Fruit fly (Drosophila melanogaster) whole organism, wandering third instar larva: Measurements from ENCODE around the gene sesB.

Source experiments
- Abd-B ChIP-seq: fragments of >200 bp; optimal IDR thresholded peaks from 2 replicates; lab custom pipeline; 2017; ENCODE audit warnings: missing biosample characterization, missing genetic modification characterization
- CG32264 ChIP-seq: fragments of 200-800 bp; sonication (Bioruptor generic); optimal IDR thresholded peaks from 2 replicates; lab custom pipeline; 2016; ENCODE audit warnings: missing biosample characterization, missing genetic modification characterization
- CG9705 ChIP-seq: fragments of 200-800 bp; sonication (Bioruptor generic); optimal IDR thresholded peaks from 2 replicates; lab custom pipeline; 2018; ENCODE audit warnings: missing biosample characterization, mild to moderate bottlenecking, missing genetic modification characterization
- CrebA ChIP-seq: fragments of 200-800 bp; sonication (Bioruptor generic); optimal IDR thresholded peaks from 2 replicates; lab custom pipeline; 2016; ENCODE audit warnings: missing biosample characterization, mild to moderate bottlenecking, missing genetic modification characterization, borderline replicate concordance
- Dfd ChIP-seq: fragments of >200 bp; optimal IDR thresholded peaks from 2 replicates; lab custom pipeline; 2017; ENCODE audit warnings: missing biosample characterization, missing genetic modification characterization
- Dif ChIP-seq: fragments of 200-275, 200-300 bp; sonication (Bioruptor generic); optimal IDR thresholded peaks from 2 replicates; lab custom pipeline; 2018; ENCODE audit warnings: missing biosample characterization, missing genetic modification characterization; ENCODE audit not compliant: partially characterized antibody
- GATAd ChIP-seq: sonication (Bioruptor generic); optimal IDR thresholded peaks from 2 replicates; lab custom pipeline; 2016; ENCODE audit warnings: missing biosample characterization, missing genetic modification characterization
- HLH106 ChIP-seq: fragments of 200-800 bp; optimal IDR thresholded peaks from 3 replicates; lab custom pipeline; 2019; ENCODE audit warnings: missing biosample characterization, mild to moderate bottlenecking, missing genetic modification characterization, moderate library complexity
- Hnf4 ChIP-seq: fragments of 200-800 bp; sonication (Bioruptor generic); optimal IDR thresholded peaks from 2 replicates; lab custom pipeline; 2016; ENCODE audit warnings: missing biosample characterization, mild to moderate bottlenecking, missing genetic modification characterization
- Hr83 ChIP-seq: fragments of 200-300 bp; sonication (Bioruptor generic); optimal IDR thresholded peaks from 2 replicates; lab custom pipeline; 2016; ENCODE audit warnings: missing biosample characterization, mild to moderate bottlenecking, missing genetic modification characterization, moderate library complexity; ENCODE audit not compliant: poor library complexity, severe bottlenecking
- Jra ChIP-seq: sonication (Bioruptor generic); optimal IDR thresholded peaks from 2 replicates; lab custom pipeline; 2016; ENCODE audit warnings: missing biosample characterization, missing genetic modification characterization
- Mio ChIP-seq: sonication (Bioruptor generic); optimal IDR thresholded peaks from 2 replicates; lab custom pipeline; 2016; ENCODE audit warnings: missing biosample characterization, missing genetic modification characterization
- Myc ChIP-seq: fragments of >200 bp; optimal IDR thresholded peaks from 2 replicates; lab custom pipeline; 2017
- N ChIP-seq: fragments of >200 bp; optimal IDR thresholded peaks from 2 replicates; lab custom pipeline; 2018; ENCODE audit warnings: missing biosample characterization, missing external identifiers, missing genetic modification characterization
- Rel ChIP-seq, 2 experiments: fragments of 200-800 bp; sonication (Bioruptor generic) in 1 of 2; optimal IDR thresholded peaks; 2 replicates in 1 of 2; 3 replicates in 1 of 2; lab custom pipeline; 2016 to 2019; ENCODE audit warnings: mild to moderate bottlenecking in 2 of 2, missing biosample characterization in 2 of 2, missing genetic modification characterization in 2 of 2, moderate library complexity in 1 of 2
- Sp1 ChIP-seq: fragments of 200-800 bp; sonication (Bioruptor generic); optimal IDR thresholded peaks from 3 replicates; lab custom pipeline; 2019; ENCODE audit warnings: missing biosample characterization, mild to moderate bottlenecking, missing genetic modification characterization, moderate library complexity
- br ChIP-seq: fragments of 200-800 bp; sonication (Bioruptor generic); optimal IDR thresholded peaks from 2 replicates; lab custom pipeline; 2016; ENCODE audit warnings: missing biosample characterization, missing genetic modification characterization
- brk ChIP-seq: fragments of 200-800 bp; sonication (Bioruptor generic); optimal IDR thresholded peaks from 2 replicates; lab custom pipeline; 2016; ENCODE audit warnings: missing biosample characterization, mild to moderate bottlenecking, missing genetic modification characterization
- dl ChIP-seq, 2 experiments: fragments of 175-275, 200-275 bp in 1 of 2; fragments of 200-275 bp in 1 of 2; sonication (Bioruptor generic); optimal IDR thresholded peaks; lab custom pipeline; 2018; ENCODE audit warnings: mild to moderate bottlenecking in 2 of 2, missing biosample characterization in 2 of 2, missing genetic modification characterization in 2 of 2, moderate library complexity in 2 of 2; ENCODE audit not compliant: partially characterized antibody in 2 of 2, insufficient read depth in 1 of 2
- dsf ChIP-seq: sonication (Bioruptor generic); optimal IDR thresholded peaks from 2 replicates; lab custom pipeline; 2016; ENCODE audit warnings: missing biosample characterization, missing genetic modification characterization, borderline replicate concordance
- ey ChIP-seq: fragments of 200-800 bp; sonication (Bioruptor generic); optimal IDR thresholded peaks from 2 replicates; lab custom pipeline; 2016; ENCODE audit warnings: missing biosample characterization, missing genetic modification characterization
- fru ChIP-seq: fragments of 200-800 bp; sonication (Bioruptor generic); optimal IDR thresholded peaks from 3 replicates; lab custom pipeline; 2016; ENCODE audit warnings: missing biosample characterization, mild to moderate bottlenecking, missing genetic modification characterization
- h ChIP-seq: fragments of 200-800 bp; sonication (Bioruptor generic); optimal IDR thresholded peaks from 3 replicates; lab custom pipeline; 2016; ENCODE audit warnings: missing biosample characterization, mild to moderate bottlenecking, missing genetic modification characterization
- jim ChIP-seq: fragments of 175-275, 200-325 bp; sonication (Bioruptor generic); optimal IDR thresholded peaks from 2 replicates; lab custom pipeline; 2016; ENCODE audit warnings: missing biosample characterization, mild to moderate bottlenecking, missing genetic modification characterization
- lola ChIP-seq: fragments of >200 bp; optimal IDR thresholded peaks from 2 replicates; lab custom pipeline; 2017; ENCODE audit warnings: missing biosample characterization, missing genetic modification characterization
- pan ChIP-seq: fragments of >200 bp; optimal IDR thresholded peaks from 2 replicates; lab custom pipeline; 2017
- psq ChIP-seq: fragments of 200-800 bp; sonication (Bioruptor generic); optimal IDR thresholded peaks from 3 replicates; lab custom pipeline; 2017; ENCODE audit warnings: missing biosample characterization, mild to moderate bottlenecking, missing genetic modification characterization, moderate library complexity
- rgr ChIP-seq: fragments of 200-800 bp; sonication (Bioruptor generic); optimal IDR thresholded peaks from 3 replicates; lab custom pipeline; 2016; ENCODE audit warnings: missing biosample characterization, mild to moderate bottlenecking, missing genetic modification characterization
- sage ChIP-seq: fragments of 200-800 bp; sonication (Bioruptor generic); optimal IDR thresholded peaks from 2 replicates; lab custom pipeline; 2016; ENCODE audit warnings: missing biosample characterization, mild to moderate bottlenecking, missing genetic modification characterization
- woc ChIP-seq: sonication (Bioruptor generic); optimal IDR thresholded peaks from 2 replicates; lab custom pipeline; 2016; ENCODE audit warnings: missing biosample characterization, mild to moderate bottlenecking, missing genetic modification characterization

Gene sesB

dm6 chrX:10762959-10763883 lies 23.5 kb downstream of the sesB start:
- TF ChIP-seq psq (GFP tag; lab: Kevin White, UChicago) (peak; percentile 98), HLH106 (tag; lab: Kevin White, UChicago) (peak; percentile 43), h (GFP tag; lab: Kevin White, UChicago) (peak; percentile 25), br (GFP tag; lab: Kevin White, UChicago) (peak; percentile 28), fru (GFP tag; lab: Kevin White, UChicago) (peak; percentile 20), Hr83 (peak; percentile 52), woc (peak; percentile 3), GATAd (GFP tag; lab: Kevin White, UChicago) (no peak), dl (GFP tag; optimal IDR thresholded peaks at IDR 0.05; lab: Kevin White, UChicago; ENCODE audit: insufficient read depth in 1 of 2, partially characterized antibody in 2 of 2) (peak in 1 of 2 experiments; percentile 29), Rel (GFP tag; optimal IDR thresholded peaks at IDR 0.05; lab: Kevin White, UChicago) (no peak), Rel (tag; optimal IDR thresholded peaks at IDR 0.05; lab: Kevin White, UChicago) (peak; percentile 53), jim (GFP tag; lab: Kevin White, UChicago) (peak; percentile 44), Sp1 (GFP tag; lab: Kevin White, UChicago) (peak; percentile 17), CG9705 (GFP tag; lab: Kevin White, UChicago) (no peak), Dif (no peak)

- no peak for TF ChIP-seq pan (lab: Kevin White, UChicago)
- no peak for TF ChIP-seq HLH106 (tag; lab: Kevin White, UChicago)
- no peak for TF ChIP-seq brk (GFP tag; lab: Kevin White, UChicago)
- no peak for TF ChIP-seq CG9705 (GFP tag; lab: Kevin White, UChicago)
- TF ChIP-seq Jra (GFP tag; lab: Kevin White, UChicago) = no peak
- no peak for TF ChIP-seq Dfd (GFP tag; lab: Kevin White, UChicago)
- TF ChIP-seq psq (GFP tag; lab: Kevin White, UChicago) = no peak
- TF ChIP-seq N (GFP tag; lab: Kevin White, UChicago) = no peak
- TF ChIP-seq Abd-B (GFP tag; lab: Kevin White, UChicago) = no peak
- TF ChIP-seq dsf = no peak
- TF ChIP-seq Hnf4 (GFP tag; lab: Kevin White, UChicago) = no peak
- no peak for TF ChIP-seq rgr (GFP tag; lab: Kevin White, UChicago)
- TF ChIP-seq CrebA (GFP tag; lab: Kevin White, UChicago) = no peak
- TF ChIP-seq Myc (lab: Kevin White, UChicago) = no peak
- TF ChIP-seq Mio (GFP tag; lab: Kevin White, UChicago) = no peak
- no peak for TF ChIP-seq Sp1 (GFP tag; lab: Kevin White, UChicago)
Measured at dm6 chrX:10762569-10762958, 24.2 kb downstream of the sesB start.

DNA sequence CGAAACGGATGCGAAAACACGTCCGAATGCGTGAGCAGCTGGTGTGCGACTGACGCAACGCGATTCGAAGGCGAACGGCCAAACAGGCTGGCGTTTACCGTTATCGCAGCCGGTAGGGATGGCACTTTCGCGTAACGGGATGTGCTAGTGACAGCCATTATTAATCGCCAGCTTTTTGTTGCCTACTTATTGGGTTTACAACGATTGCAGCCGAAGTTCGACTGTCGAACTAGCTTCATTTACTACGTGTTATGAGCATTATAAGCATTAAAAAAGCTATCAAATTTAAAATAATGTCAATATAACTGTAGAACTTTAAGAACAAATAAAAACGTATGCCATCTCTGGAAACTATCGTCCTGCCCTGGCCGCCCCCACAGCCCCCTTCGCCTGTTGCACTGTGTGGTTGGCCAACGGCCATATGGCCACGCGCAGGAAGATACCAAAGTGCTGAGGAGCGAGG lies 29.1 kb downstream of the sesB start, which contains the start of gene Rph:
TSS of gene Rph (minus strand) at position 51 of the 463 bp plus-strand sequence.
- TF ChIP-seq HLH106 (tag; lab: Kevin White, UChicago) (no peak), Jra (GFP tag; lab: Kevin White, UChicago) (no peak), fru (GFP tag; lab: Kevin White, UChicago) (no peak)

DNA sequence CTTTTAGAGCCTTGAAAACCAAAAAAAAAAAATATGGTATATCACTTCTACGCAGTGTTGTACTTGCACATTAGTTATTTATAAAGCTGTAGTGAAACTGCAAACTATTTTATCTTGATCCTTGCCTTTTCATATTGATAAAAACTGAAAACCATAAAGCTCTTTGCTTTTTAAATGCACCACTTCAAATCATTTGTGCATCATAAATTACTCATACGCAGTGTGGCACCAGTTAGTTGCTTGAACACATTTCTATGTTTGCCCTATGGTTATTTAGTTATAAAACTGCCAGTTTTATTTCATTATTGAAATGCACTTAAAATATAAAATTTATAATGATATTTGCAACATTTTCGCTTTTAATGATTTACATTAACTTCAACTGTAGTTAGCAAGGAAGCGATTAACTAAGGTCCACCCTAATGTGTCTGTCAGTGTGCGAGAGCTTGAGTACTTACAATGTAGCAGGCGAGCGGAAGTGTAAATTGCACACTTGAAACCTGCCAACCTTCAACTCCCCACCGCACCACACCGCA lies 30.7 kb downstream of the sesB start:
- no peak for TF ChIP-seq Rel (GFP tag; optimal IDR thresholded peaks at IDR 0.05; lab: Kevin White, UChicago)
- no peak for TF ChIP-seq Rel (tag; optimal IDR thresholded peaks at IDR 0.05; lab: Kevin White, UChicago)
- no peak for TF ChIP-seq psq (GFP tag; lab: Kevin White, UChicago)
- no peak for TF ChIP-seq ey (GFP tag; lab: Kevin White, UChicago)

dm6 chrX:10751777-10752176 lies 35.0 kb downstream of the sesB start:
- TF ChIP-seq Dfd (GFP tag; lab: Kevin White, UChicago) = no peak
- TF ChIP-seq woc = no peak
- no peak for TF ChIP-seq Hnf4 (GFP tag; lab: Kevin White, UChicago)
- no peak for TF ChIP-seq CG32264
- TF ChIP-seq fru (GFP tag; lab: Kevin White, UChicago) = no peak
- no peak for TF ChIP-seq jim (GFP tag; lab: Kevin White, UChicago)
- no peak for TF ChIP-seq brk (GFP tag; lab: Kevin White, UChicago)
- no peak for TF ChIP-seq HLH106 (tag; lab: Kevin White, UChicago)
- TF ChIP-seq N (GFP tag; lab: Kevin White, UChicago) = no peak
- TF ChIP-seq Myc (lab: Kevin White, UChicago) = no peak
- no peak for TF ChIP-seq Sp1 (GFP tag; lab: Kevin White, UChicago)
- no peak for TF ChIP-seq Mio (GFP tag; lab: Kevin White, UChicago)
- TF ChIP-seq Abd-B (GFP tag; lab: Kevin White, UChicago) = no peak
- no peak for TF ChIP-seq lola (GFP tag; lab: Kevin White, UChicago)
- TF ChIP-seq sage = no peak
- TF ChIP-seq CrebA (GFP tag; lab: Kevin White, UChicago) = no peak
- no peak for TF ChIP-seq Rel (GFP tag; optimal IDR thresholded peaks at IDR 0.05; lab: Kevin White, UChicago)
- no peak for TF ChIP-seq Rel (tag; optimal IDR thresholded peaks at IDR 0.05; lab: Kevin White, UChicago)
- no peak for TF ChIP-seq Hr83
- TF ChIP-seq h (GFP tag; lab: Kevin White, UChicago) = no peak
